Worm (Caenorhabditis elegans): ENCODE results near the gene asp-1.

The asp-1 gene

ce11 chrV:19013215-19013614 is 37.3 kb downstream of the asp-1 start:
- no peak for TF ChIP-seq cog-1 (tag; optimal IDR thresholded peaks at IDR 0.05)
- TF ChIP-seq ztf-23 (GFP tag; IDR thresholded peaks at IDR 0.05) = no peak
- no peak for TF ChIP-seq ztf-29 (GFP tag; IDR thresholded peaks at IDR 0.05)
- no peak for TF ChIP-seq med-1 (GFP tag; optimal IDR thresholded peaks at IDR 0.05; ENCODE audit: insufficient read depth)
- no peak for TF ChIP-seq flt-1 (GFP tag; IDR thresholded peaks at IDR 0.05)
- no peak for TF ChIP-seq T22C8.4 (GFP tag; IDR thresholded peaks at IDR 0.05)
- no peak for TF ChIP-seq ref-1 (GFP tag; conservative IDR thresholded peaks at IDR 0.05)
- no peak for TF ChIP-seq tab-1 (GFP tag; IDR thresholded peaks at IDR 0.05)
- TF ChIP-seq klf-2 (GFP tag; conservative IDR thresholded peaks at IDR 0.05) = no peak

- TF ChIP-seq T22C8.4 (GFP tag; IDR thresholded peaks at IDR 0.05) (peak; percentile 77), cog-1 (tag; optimal IDR thresholded peaks at IDR 0.05) (no peak)
These were observed 40.1 kb downstream of the asp-1 start for ce11 chrV:19010405-19010804.

- no peak for TF ChIP-seq flt-1 (GFP tag; IDR thresholded peaks at IDR 0.05)
- no peak for TF ChIP-seq ztf-29 (GFP tag; IDR thresholded peaks at IDR 0.05)
- TF ChIP-seq ztf-23 (GFP tag; IDR thresholded peaks at IDR 0.05) = no peak
- TF ChIP-seq med-1 (GFP tag; optimal IDR thresholded peaks at IDR 0.05; ENCODE audit: insufficient read depth) = no peak
- TF ChIP-seq klf-2 (GFP tag; conservative IDR thresholded peaks at IDR 0.05) = no peak
- no peak for TF ChIP-seq tab-1 (GFP tag; IDR thresholded peaks at IDR 0.05)
- TF ChIP-seq ref-1 (GFP tag; conservative IDR thresholded peaks at IDR 0.05) = no peak
- no peak for TF ChIP-seq T22C8.4 (GFP tag; IDR thresholded peaks at IDR 0.05)
- no peak for TF ChIP-seq cog-1 (tag; optimal IDR thresholded peaks at IDR 0.05)
These were observed 48.9 kb downstream of the asp-1 start, which contains the start of gene Y39B6A.33 for ce11 chrV:19001656-19002055. Gene Y39B6A.33, plus strand, starts transcription at chrV:19001956.

ce11 chrV:19001016-19001415 is 49.5 kb downstream of the asp-1 start, which contains the start of gene Y39B6A.34:
Gene Y39B6A.34, plus strand, starts transcription at chrV:19001018.
- no peak for TF ChIP-seq med-1 (GFP tag; optimal IDR thresholded peaks at IDR 0.05; ENCODE audit: insufficient read depth)
- no peak for TF ChIP-seq klf-2 (GFP tag; conservative IDR thresholded peaks at IDR 0.05)
- TF ChIP-seq ref-1 (GFP tag; conservative IDR thresholded peaks at IDR 0.05) = no peak
- TF ChIP-seq cog-1 (tag; optimal IDR thresholded peaks at IDR 0.05) = no peak
- no peak for TF ChIP-seq tab-1 (GFP tag; IDR thresholded peaks at IDR 0.05)
- no peak for TF ChIP-seq T22C8.4 (GFP tag; IDR thresholded peaks at IDR 0.05)
- no peak for TF ChIP-seq ztf-29 (GFP tag; IDR thresholded peaks at IDR 0.05)
- TF ChIP-seq ztf-23 (GFP tag; IDR thresholded peaks at IDR 0.05) = no peak
- no peak for TF ChIP-seq flt-1 (GFP tag; IDR thresholded peaks at IDR 0.05)

- TF ChIP-seq T22C8.4 (GFP tag; IDR thresholded peaks at IDR 0.05) = no peak
These were observed 50.0 kb downstream of the asp-1 start for ce11 chrV:19000542-19000941.

All from whole organism, midembryonic.